Worm (Caenorhabditis elegans): ENCODE measurements around the gene F08F8.10.

F08F8.10 gene

ce11 chrIII:7357356-7357755 lies at the start of gene F08F8.10:
Gene F08F8.10, minus strand, starts transcription at chrIII:7357393.
- no peak for TF ChIP-seq unc-62 (GFP tag; optimal IDR thresholded peaks at IDR 0.05)

DNA sequence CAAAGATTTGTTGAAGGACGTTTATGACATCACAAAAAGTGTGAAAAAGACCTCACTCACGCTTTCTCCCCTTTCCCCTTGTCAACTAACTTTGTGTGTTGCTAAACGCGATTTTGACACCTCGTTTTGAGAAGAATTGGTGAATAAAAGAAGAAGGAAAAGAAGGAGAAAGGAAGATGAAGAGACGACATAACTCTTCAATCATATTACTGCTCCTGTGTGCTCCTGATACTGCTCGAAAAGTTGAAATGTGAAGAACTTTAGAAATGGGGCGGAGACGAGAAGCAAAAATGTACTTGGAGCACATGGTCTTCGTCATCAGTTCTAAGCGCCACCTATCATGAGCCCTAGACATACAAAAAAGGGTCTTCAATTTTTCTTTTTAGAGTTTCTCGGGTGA lies 41.8 kb upstream of the F08F8.10 start:
- TF ChIP-seq unc-62 (GFP tag; optimal IDR thresholded peaks at IDR 0.05), result no peak

- no peak for TF ChIP-seq unc-62 (GFP tag; optimal IDR thresholded peaks at IDR 0.05)
Measured at ce11 chrIII:7397196-7397595, 40.0 kb upstream of the F08F8.10 start.

ce11 chrIII:7395354-7395753 lies 38.2 kb upstream of the F08F8.10 start, which contains the start of gene lgc-50:
Gene lgc-50, minus strand, starts transcription at chrIII:7395454.
- no peak for TF ChIP-seq unc-62 (GFP tag; optimal IDR thresholded peaks at IDR 0.05)

DNA sequence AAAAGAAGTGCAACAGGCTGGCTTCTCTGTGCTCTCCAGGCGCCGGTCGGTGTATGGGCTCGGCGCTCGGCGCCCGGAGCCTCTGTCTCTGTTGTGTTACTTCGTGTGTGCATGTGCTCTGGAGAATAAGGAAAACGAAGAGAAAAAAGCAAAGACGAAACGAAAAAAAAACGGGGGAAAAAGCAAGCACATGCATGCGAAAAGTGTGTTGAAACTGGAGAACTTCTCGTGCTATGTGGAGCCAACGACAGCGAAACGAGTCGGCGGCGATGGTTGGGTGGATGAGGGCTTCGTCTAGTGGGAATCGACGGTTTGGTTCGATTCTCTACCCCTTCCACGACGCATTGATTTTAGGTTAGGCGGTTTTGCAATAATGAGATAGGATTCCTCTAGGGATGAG lies 30.2 kb upstream of the F08F8.10 start:
- no peak for TF ChIP-seq unc-62 (GFP tag; optimal IDR thresholded peaks at IDR 0.05)

DNA sequence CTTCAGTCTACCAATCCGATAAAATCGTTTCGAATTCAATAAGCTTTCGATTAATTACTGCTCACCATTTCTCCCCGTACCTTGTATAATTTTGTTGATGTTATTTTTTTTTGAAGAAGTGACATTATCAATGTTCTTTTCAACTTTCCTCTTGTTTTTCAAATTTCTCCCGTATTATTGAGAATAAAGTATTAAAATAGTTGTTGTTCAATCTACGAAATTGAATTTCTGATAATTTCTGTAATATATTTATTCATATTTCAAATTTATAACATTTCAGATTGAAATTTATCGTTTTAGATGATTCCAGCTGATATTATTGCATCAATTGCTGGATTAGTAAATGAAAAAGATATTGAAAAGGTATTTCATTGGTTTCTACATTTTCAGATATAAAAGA lies 28.7 kb upstream of the F08F8.10 start, which contains the start of gene trd-1:
trd-1 (plus strand) TSS at position 301 of the 400 bp plus-strand sequence.
- TF ChIP-seq unc-62 (GFP tag; optimal IDR thresholded peaks at IDR 0.05), result no peak

DNA sequence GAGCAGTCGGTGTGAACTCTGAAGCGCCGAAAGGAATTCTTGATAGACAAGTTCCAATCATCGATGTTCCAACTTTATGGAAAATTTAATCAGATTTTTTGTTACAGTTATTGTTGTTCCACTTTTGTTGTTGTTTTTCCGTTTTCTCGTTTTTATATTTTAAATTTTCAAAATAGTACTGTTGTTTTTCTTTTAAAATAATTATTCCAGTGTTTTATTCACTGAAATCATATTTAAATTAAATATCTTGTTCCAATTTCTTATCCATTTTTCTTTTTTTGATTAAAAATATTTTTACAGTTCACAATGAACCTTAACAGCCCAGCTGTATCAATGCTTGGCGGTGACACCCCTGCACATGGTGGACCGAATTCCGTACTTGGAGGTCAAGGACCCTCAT lies 26.5 kb upstream of the F08F8.10 start, which contains the start of gene tbp-1:
tbp-1 (plus strand) TSS at position 301 of the 400 bp plus-strand sequence.
- no peak for TF ChIP-seq unc-62 (GFP tag; optimal IDR thresholded peaks at IDR 0.05)

ce11 chrIII:7381546-7382171 lies 24.5 kb upstream of the F08F8.10 start, which contains the start of the genes hmg-4 and T20B12.3:
Gene hmg-4, minus strand, starts transcription at chrIII:7381596.
Gene T20B12.3, plus strand, starts transcription at chrIII:7382115.
- TF ChIP-seq unc-62 (GFP tag; optimal IDR thresholded peaks at IDR 0.05), result no peak

DNA sequence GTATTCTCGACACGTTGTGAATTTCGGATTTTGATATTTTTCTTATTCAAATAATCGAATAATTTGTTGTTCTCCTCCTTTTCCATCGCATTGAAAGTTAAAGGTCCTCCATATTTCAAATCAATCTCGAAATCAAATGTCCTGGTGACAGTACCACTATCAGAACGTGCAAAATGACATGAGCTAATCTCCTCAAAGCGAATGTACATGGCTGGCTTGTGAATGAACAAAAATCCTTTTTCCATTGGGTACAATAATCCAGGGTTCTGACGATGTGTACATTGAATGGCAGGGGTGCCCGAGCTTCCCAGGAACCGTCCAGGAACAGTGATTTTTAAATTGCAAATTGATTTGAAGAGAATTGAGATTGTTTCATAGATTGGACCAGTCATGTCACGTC lies 22.9 kb upstream of the F08F8.10 start:
- no peak for TF ChIP-seq unc-62 (GFP tag; optimal IDR thresholded peaks at IDR 0.05)

ce11 chrIII:7378945-7379344 lies 21.8 kb upstream of the F08F8.10 start, which contains the start of gene T20B12.7:
Gene T20B12.7, minus strand, starts transcription at chrIII:7379045.
- no peak for TF ChIP-seq unc-62 (GFP tag; optimal IDR thresholded peaks at IDR 0.05)

- no peak for TF ChIP-seq unc-62 (GFP tag; optimal IDR thresholded peaks at IDR 0.05)
Measured at ce11 chrIII:7378522-7378921, 21.3 kb upstream of the F08F8.10 start.

- TF ChIP-seq unc-62 (GFP tag; optimal IDR thresholded peaks at IDR 0.05), result no peak
Measured at ce11 chrIII:7376143-7376802, 19.1 kb upstream of the F08F8.10 start.

ce11 chrIII:7375434-7375833 lies 18.2 kb upstream of the F08F8.10 start:
- no peak for TF ChIP-seq unc-62 (GFP tag; optimal IDR thresholded peaks at IDR 0.05)

ce11 chrIII:7374681-7375271 lies 17.6 kb upstream of the F08F8.10 start, which contains the start of gene mml-1:
Gene mml-1, minus strand, starts transcription at chrIII:7374731.
- TF ChIP-seq unc-62 (GFP tag; optimal IDR thresholded peaks at IDR 0.05), result no peak

ce11 chrIII:7373802-7374435 lies 16.7 kb upstream of the F08F8.10 start:
- TF ChIP-seq unc-62 (GFP tag; optimal IDR thresholded peaks at IDR 0.05), result no peak

DNA sequence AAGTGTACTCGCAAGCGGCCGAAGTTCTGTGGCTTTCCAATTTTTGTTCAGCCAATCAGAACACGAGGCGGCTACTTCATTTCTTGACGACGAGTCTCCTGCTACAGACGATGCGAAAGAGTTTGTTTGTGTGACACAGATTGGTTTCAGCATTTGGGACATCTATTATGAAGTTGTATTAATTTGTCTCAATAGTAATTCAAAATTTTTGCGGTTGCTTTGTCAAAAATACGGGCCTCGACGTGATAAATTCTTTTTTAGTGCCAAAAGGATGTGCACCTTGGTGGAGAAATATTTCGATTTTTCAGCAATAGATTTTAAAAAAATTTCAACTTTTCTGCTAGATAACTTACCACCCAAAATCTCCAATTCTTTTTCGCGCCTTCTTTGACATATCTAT lies 13.4 kb upstream of the F08F8.10 start:
- no peak for TF ChIP-seq unc-62 (GFP tag; optimal IDR thresholded peaks at IDR 0.05)

Data from whole organism, dauer.